Worm (Caenorhabditis elegans): ENCODE results near the gene ceh-79.

DNA sequence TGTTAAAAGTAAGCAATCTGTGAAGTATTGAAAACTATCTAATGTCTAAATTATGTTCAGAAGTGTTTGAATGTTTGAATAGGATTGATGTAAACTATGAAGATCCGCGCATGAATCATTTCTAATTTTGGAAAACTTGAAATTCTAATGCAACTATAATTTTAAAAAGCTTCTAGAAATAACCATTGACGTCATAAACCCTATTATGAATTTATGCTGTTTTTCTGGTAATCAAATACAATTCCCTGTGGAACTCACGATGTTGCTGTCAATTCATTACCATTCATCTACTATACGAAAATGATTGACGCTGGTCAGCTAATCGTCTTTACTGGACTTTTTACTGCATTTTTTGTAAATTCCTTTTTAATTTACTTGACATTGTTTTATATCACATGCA, 25.8 kb downstream of the ceh-79 start, which contains the start of gene str-37:
- TF ChIP-seq ama-1 (optimal IDR thresholded peaks at IDR 0.05) (no peak), nhr-11 (tag; optimal IDR thresholded peaks at IDR 0.05) (no peak), R02D3.7 (tag; optimal IDR thresholded peaks at IDR 0.05) (no peak), blmp-1 (tag; optimal IDR thresholded peaks at IDR 0.05; ENCODE audit: insufficient read depth) (no peak), mdl-1 (tag; optimal IDR thresholded peaks at IDR 0.05) (no peak)
